Fruit fly (Drosophila melanogaster) whole organism, embryonic: ENCODE data around the gene Cerk.
A peak's percentile ranks its signal among the peaks of the same experiment; 100 is the strongest.

ENCODE experiments used
- Asciz ChIP-seq: fragments of 200-800 bp; sonication (Bioruptor generic); optimal IDR thresholded peaks from 2 replicates; lab custom pipeline; 2017; ENCODE audit warnings: missing biosample characterization, mild to moderate bottlenecking, missing genetic modification characterization, missing genetic modification reagents
- Atf-2 ChIP-seq: fragments of 200-800 bp; sonication (Bioruptor generic); optimal IDR thresholded peaks from 2 replicates; lab custom pipeline; 2016; ENCODE audit warnings: missing biosample characterization, missing genetic modification characterization
- B-H2 ChIP-seq: fragments of 200-800 bp; sonication (Bioruptor generic); optimal IDR thresholded peaks from 2 replicates; lab custom pipeline; 2018; ENCODE audit warnings: missing biosample characterization, mild to moderate bottlenecking, missing genetic modification characterization
- BtbVII ChIP-seq: fragments of 200-800 bp; sonication (Bioruptor generic); optimal IDR thresholded peaks from 3 replicates; lab custom pipeline; 2017; ENCODE audit warnings: missing biosample characterization, mild to moderate bottlenecking, missing genetic modification characterization
- CG10267 ChIP-seq: fragments of 200-800 bp; sonication (Bioruptor generic); optimal IDR thresholded peaks from 2 replicates; lab custom pipeline; 2018; ENCODE audit warnings: missing biosample characterization, mild to moderate bottlenecking, missing genetic modification characterization, moderate library complexity
- CG10543 ChIP-seq: fragments of 200-800 bp; sonication (Bioruptor generic); optimal IDR thresholded peaks from 3 replicates; lab custom pipeline; 2017; ENCODE audit warnings: missing biosample characterization, mild to moderate bottlenecking, missing genetic modification characterization, moderate library complexity
- CG10565 ChIP-seq: fragments of 200-800 bp; sonication (Bioruptor generic); optimal IDR thresholded peaks from 3 replicates; lab custom pipeline; 2016; ENCODE audit warnings: missing biosample characterization, mild to moderate bottlenecking, missing genetic modification characterization
- CG15011 ChIP-seq: fragments of 200-800 bp; sonication (Bioruptor generic); optimal IDR thresholded peaks from 3 replicates; lab custom pipeline; 2018; ENCODE audit warnings: missing biosample characterization, mild to moderate bottlenecking, missing genetic modification characterization
- CG15269 ChIP-seq: fragments of 200-800 bp; sonication (Bioruptor generic); optimal IDR thresholded peaks from 2 replicates; lab custom pipeline; 2018; ENCODE audit warnings: missing biosample characterization, mild to moderate bottlenecking, missing genetic modification characterization, moderate library complexity
- CG16813 ChIP-seq: fragments of 200-800 bp; sonication (Bioruptor generic); IDR thresholded peaks from 3 replicates; pipeline ENCODE4 v1.3.6; 2022; ENCODE audit warnings: missing biosample characterization, missing genetic modification characterization; ENCODE audit not compliant: partially characterized antibody
- CG17829 ChIP-seq: fragments of 200-800 bp; optimal IDR thresholded peaks from 2 replicates; lab custom pipeline; 2019; ENCODE audit warnings: missing biosample characterization, mild to moderate bottlenecking, missing genetic modification characterization, moderate library complexity
- CG1832 ChIP-seq: fragments of 200-800 bp; sonication (Bioruptor generic); optimal IDR thresholded peaks from 2 replicates; lab custom pipeline; 2017; ENCODE audit warnings: missing biosample characterization, mild to moderate bottlenecking, missing genetic modification characterization, inconsistent platforms
- CG2202 ChIP-seq: fragments of 200-800 bp; sonication (Bioruptor generic); optimal IDR thresholded peaks from 2 replicates; lab custom pipeline; 2018; ENCODE audit warnings: missing biosample characterization, mild to moderate bottlenecking, missing genetic modification characterization
- CG2712 ChIP-seq: fragments of 200-800 bp; optimal IDR thresholded peaks from 3 replicates; lab custom pipeline; 2019; ENCODE audit warnings: missing biosample characterization, mild to moderate bottlenecking, missing genetic modification characterization, moderate library complexity
- CG32532 ChIP-seq: fragments of 200-800 bp; sonication (Bioruptor generic); IDR thresholded peaks from 2 replicates; pipeline ENCODE4 v1.3.6; 2022; ENCODE audit warnings: missing biosample characterization, missing genetic modification characterization
- CG3281 ChIP-seq: fragments of 200-800 bp; sonication (Bioruptor generic); optimal IDR thresholded peaks from 3 replicates; lab custom pipeline; 2017; ENCODE audit warnings: missing biosample characterization, mild to moderate bottlenecking, missing genetic modification characterization
- CG4282 ChIP-seq: fragments of 200-800 bp; sonication (Bioruptor generic); optimal IDR thresholded peaks from 2 replicates; lab custom pipeline; 2016; ENCODE audit warnings: missing biosample characterization, missing genetic modification characterization
- CG6254 ChIP-seq: fragments of 200-800 bp; sonication (Bioruptor generic); optimal IDR thresholded peaks from 3 replicates; lab custom pipeline; 2017; ENCODE audit warnings: mild to moderate bottlenecking, missing biosample characterization, missing genetic modification reagents, missing genetic modification characterization
- CG7963 ChIP-seq: fragments of 200-800 bp; sonication (Bioruptor generic); IDR thresholded peaks from 3 replicates; pipeline ENCODE4 v1.3.6; 2022; ENCODE audit warnings: missing biosample characterization, missing genetic modification characterization; ENCODE audit not compliant: partially characterized antibody
- CG8359 ChIP-seq: fragments of 200-800 bp; sonication (Bioruptor generic); optimal IDR thresholded peaks from 2 replicates; lab custom pipeline; 2017; ENCODE audit warnings: missing biosample characterization, mild to moderate bottlenecking, missing genetic modification characterization, borderline replicate concordance
- CG9932 ChIP-seq: fragments of 200-800 bp; sonication (Bioruptor generic); IDR thresholded peaks from 2 replicates; pipeline ENCODE4 v1.3.6; 2022; ENCODE audit warnings: missing biosample characterization, missing genetic modification characterization
- CHES-1-like ChIP-seq: fragments of 200-800 bp; sonication (Bioruptor generic); optimal IDR thresholded peaks from 2 replicates; lab custom pipeline; 2016; ENCODE audit warnings: missing biosample characterization, missing genetic modification characterization
- D19B ChIP-seq: fragments of 200-800 bp; sonication (Bioruptor generic); optimal IDR thresholded peaks from 2 replicates; lab custom pipeline; 2017; ENCODE audit warnings: missing biosample characterization, mild to moderate bottlenecking, missing genetic modification characterization
- E2f1 ChIP-seq: fragments of 200-800 bp; sonication (Bioruptor generic); IDR thresholded peaks from 2 replicates; pipeline ENCODE4 v1.3.6; 2022; ENCODE audit warnings: missing biosample characterization, missing genetic modification characterization
- E2f2 ChIP-seq: fragments of 200-800 bp; sonication (Bioruptor generic); IDR thresholded peaks from 2 replicates; pipeline ENCODE4 v1.3.6; 2022; ENCODE audit warnings: missing biosample characterization, missing genetic modification characterization
- Hr39 ChIP-seq: fragments of >200 bp; optimal IDR thresholded peaks from 2 replicates; lab custom pipeline; 2017
- Med ChIP-seq: fragments of 200-800 bp; sonication (Bioruptor generic); peaks from one replicate; lab custom pipeline; 2016; ENCODE audit warnings: missing biosample characterization, missing genetic modification characterization, mild to moderate bottlenecking, inconsistent platforms, moderate library complexity
- Nf-YA ChIP-seq: fragments of 200-800 bp; sonication (Bioruptor generic); IDR thresholded peaks from 2 replicates; pipeline ENCODE4 v1.3.6; 2022; ENCODE audit warnings: missing biosample characterization, missing genetic modification characterization
- Nf-YC ChIP-seq: fragments of 200-800 bp; optimal IDR thresholded peaks from 3 replicates; lab custom pipeline; 2019; ENCODE audit warnings: missing biosample characterization, mild to moderate bottlenecking, missing genetic modification characterization, moderate library complexity
- Oaz ChIP-seq: fragments of 200-800 bp; sonication (Bioruptor generic); IDR thresholded peaks from 2 replicates; pipeline ENCODE4 v1.3.6; 2022; ENCODE audit warnings: missing biosample characterization, missing genetic modification characterization
- Scr ChIP-seq: fragments of 200-800 bp; sonication (Bioruptor generic); IDR thresholded peaks from 2 replicates; pipeline ENCODE4 v1.3.6; 2022; ENCODE audit warnings: missing biosample characterization, missing genetic modification characterization; ENCODE audit not compliant: partially characterized antibody
- Sox100B ChIP-seq: fragments of 200-800 bp; sonication (Bioruptor generic); optimal IDR thresholded peaks from 3 replicates; lab custom pipeline; 2018; ENCODE audit warnings: missing biosample characterization, mild to moderate bottlenecking, missing genetic modification characterization
- ab ChIP-seq: fragments of 200-800 bp; sonication (Bioruptor generic); optimal IDR thresholded peaks from 2 replicates; lab custom pipeline; 2016; ENCODE audit warnings: missing biosample characterization, missing genetic modification characterization
- cad ChIP-seq: fragments of >200 bp; optimal IDR thresholded peaks from 2 replicates; lab custom pipeline; 2017; ENCODE audit warnings: missing biosample characterization, missing genetic modification characterization
- cg ChIP-seq: fragments of 200-800 bp; sonication (Bioruptor generic); optimal IDR thresholded peaks from 3 replicates; lab custom pipeline; 2019; ENCODE audit warnings: missing biosample characterization, mild to moderate bottlenecking, missing genetic modification characterization, moderate library complexity
- ci ChIP-seq: fragments of 200-800 bp; sonication (Bioruptor generic); IDR thresholded peaks from 3 replicates; pipeline ENCODE4 v1.3.6; 2022; ENCODE audit warnings: missing biosample characterization, missing genetic modification characterization
- corto ChIP-seq: fragments of 200-800 bp; sonication (Bioruptor generic); optimal IDR thresholded peaks from 2 replicates; lab custom pipeline; 2016; ENCODE audit warnings: missing biosample characterization, mild to moderate bottlenecking, missing genetic modification characterization, moderate library complexity
- dmrt99B ChIP-seq: fragments of 200-800 bp; sonication (Bioruptor generic); optimal IDR thresholded peaks from 2 replicates; lab custom pipeline; 2018; ENCODE audit warnings: missing biosample characterization, mild to moderate bottlenecking, missing genetic modification characterization, moderate library complexity
- dpn ChIP-seq, 2 experiments: fragments of 200-800 bp; sonication (Bioruptor generic); optimal IDR thresholded peaks; 3 replicates each; lab custom pipeline; 2016; ENCODE audit warnings: missing biosample characterization in 2 of 2, missing genetic modification characterization in 2 of 2
- fd102C ChIP-seq: fragments of 200-800 bp; sonication (Bioruptor generic); optimal IDR thresholded peaks from 2 replicates; lab custom pipeline; 2018; ENCODE audit warnings: missing biosample characterization, mild to moderate bottlenecking, missing genetic modification characterization, moderate library complexity
- fru ChIP-seq: fragments of >200 bp; optimal IDR thresholded peaks from 2 replicates; lab custom pipeline; 2017
- gsb-n ChIP-seq: fragments of 200-800 bp; sonication (Bioruptor generic); optimal IDR thresholded peaks from 3 replicates; lab custom pipeline; 2018; ENCODE audit warnings: missing biosample characterization, mild to moderate bottlenecking, missing genetic modification characterization
- jing ChIP-seq: fragments of 200-800 bp; sonication (Bioruptor generic); optimal IDR thresholded peaks from 2 replicates; lab custom pipeline; 2018; ENCODE audit warnings: missing biosample characterization, mild to moderate bottlenecking, missing genetic modification characterization
- jumu ChIP-seq: fragments of 200-800 bp; sonication (Bioruptor generic); optimal IDR thresholded peaks from 3 replicates; lab custom pipeline; 2016; ENCODE audit warnings: missing biosample characterization, missing genetic modification characterization
- pros ChIP-seq: fragments of 200-800 bp; sonication (Bioruptor generic); optimal IDR thresholded peaks from 3 replicates; lab custom pipeline; 2019; ENCODE audit warnings: missing biosample characterization, mild to moderate bottlenecking, missing genetic modification characterization, moderate library complexity
- sens ChIP-seq: fragments of 200-800 bp; sonication (Bioruptor generic); peaks from one replicate; lab custom pipeline; 2016; ENCODE audit warnings: missing biosample characterization, missing genetic modification characterization
- sisA ChIP-seq: fragments of 200-800 bp; sonication (Bioruptor generic); IDR thresholded peaks from 2 replicates; pipeline ENCODE4 v1.3.6; 2022; ENCODE audit warnings: missing biosample characterization, missing genetic modification characterization
- ssp ChIP-seq: fragments of 200-800 bp; sonication (Bioruptor generic); IDR thresholded peaks from 2 replicates; pipeline ENCODE4 v1.3.6; 2022; ENCODE audit warnings: missing biosample characterization, missing genetic modification characterization
- trh ChIP-seq: fragments of 200-800 bp; sonication (Bioruptor generic); optimal IDR thresholded peaks from 2 replicates; lab custom pipeline; 2016; ENCODE audit warnings: missing biosample characterization, missing genetic modification characterization
- unc-4 ChIP-seq: fragments of 200-800 bp; sonication (Bioruptor generic); IDR thresholded peaks from 2 replicates; pipeline ENCODE4 v1.3.6; 2022; ENCODE audit warnings: missing biosample characterization, missing genetic modification characterization; ENCODE audit not compliant: partially characterized antibody
- vvl ChIP-seq: fragments of 200-800 bp; sonication (Bioruptor generic); IDR thresholded peaks from 2 replicates; pipeline ENCODE4 v1.3.6; 2022; ENCODE audit warnings: missing biosample characterization, missing genetic modification characterization
- yki ChIP-seq: fragments of >200 bp; optimal IDR thresholded peaks from 3 replicates; lab custom pipeline; 2018
- z ChIP-seq: fragments of 200-800 bp; sonication (Bioruptor generic); IDR thresholded peaks from 3 replicates; pipeline ENCODE4 v1.3.6; 2022; ENCODE audit warnings: missing biosample characterization, missing genetic modification characterization

Gene Cerk

dm6 chr3R:5374720-5375119, 6.6 kb upstream of the Cerk start, which contains the start of the genes hd and CG14667 (continued):
- no peak for TF ChIP-seq BtbVII (GFP tag; lab: Kevin White, UChicago)
- no peak for TF ChIP-seq ab (GFP tag; lab: Kevin White, UChicago)
- TF ChIP-seq Med (GFP tag; lab: Kevin White, UChicago), result peak; percentile 75
- no peak for TF ChIP-seq fd102C (GFP tag; lab: Kevin White, UChicago)
- no peak for TF ChIP-seq CG32532 (GFP tag; lab: Robert Waterston, UW)
- TF ChIP-seq sisA (GFP tag; lab: Robert Waterston, UW), result no peak
- TF ChIP-seq Nf-YA (GFP tag; lab: Robert Waterston, UW), result no peak
- no peak for TF ChIP-seq B-H2 (GFP tag; lab: Kevin White, UChicago)
- TF ChIP-seq CG15269 (tag; lab: Kevin White, UChicago), result no peak
- peak; percentile 62; the same call in 1 of the 2 replicates for TF ChIP-seq unc-4 (GFP tag; lab: Robert Waterston, UW)
- peak; percentile 10 for TF ChIP-seq CHES-1-like
- TF ChIP-seq Asciz (GFP tag; lab: Kevin White, UChicago), result no peak
- TF ChIP-seq ci (GFP tag; lab: Robert Waterston, UW), result no peak
- TF ChIP-seq jumu (GFP tag; lab: Kevin White, UChicago), result no peak
- TF ChIP-seq CG8359 (GFP tag; lab: Kevin White, UChicago), result no peak
- no peak for TF ChIP-seq dpn (GFP tag; optimal IDR thresholded peaks at IDR 0.05; lab: Kevin White, UChicago)
- peak; percentile 70 for TF ChIP-seq E2f2
- peak; percentile 49; the same call in 2 of the 3 replicates for TF ChIP-seq CG7963 (GFP tag; lab: Robert Waterston, UW)
- no peak for TF ChIP-seq CG6254 (GFP tag; lab: Kevin White, UChicago)
- TF ChIP-seq jing (GFP tag; lab: Kevin White, UChicago), result no peak
- 0 out of 2 replicates have a peak, but pooled peaks have one; percentile 20 for TF ChIP-seq vvl
- TF ChIP-seq corto, result no peak
- no peak for TF ChIP-seq dmrt99B (tag; lab: Kevin White, UChicago)
- no peak for TF ChIP-seq E2f1 (GFP tag; lab: Robert Waterston, UW)
- TF ChIP-seq CG15011 (GFP tag; lab: Kevin White, UChicago), result no peak
- TF ChIP-seq CG10565 (GFP tag; lab: Kevin White, UChicago), result no peak
- no peak for TF ChIP-seq yki (lab: Kevin White, UChicago)
- peak; percentile 36 for TF ChIP-seq CG17829 (tag; lab: Kevin White, UChicago)
- no peak for TF ChIP-seq CG9932 (GFP tag; lab: Robert Waterston, UW)
- no peak for TF ChIP-seq cad
- peak; percentile 58 for TF ChIP-seq Scr (GFP tag; lab: Robert Waterston, UW)
- TF ChIP-seq CG4282 (GFP tag; lab: Kevin White, UChicago), result no peak
- TF ChIP-seq cg (GFP tag; lab: Kevin White, UChicago), result no peak
- TF ChIP-seq Oaz, result no peak
- TF ChIP-seq CG2202 (tag; lab: Kevin White, UChicago), result no peak
- TF ChIP-seq CG1832 (GFP tag; lab: Kevin White, UChicago), result no peak
- TF ChIP-seq Nf-YC (tag; lab: Kevin White, UChicago), result no peak
- no peak for TF ChIP-seq CG3281 (GFP tag; lab: Kevin White, UChicago)
- peak; percentile 41 for TF ChIP-seq CG10267
- TF ChIP-seq Atf-2 (GFP tag; lab: Kevin White, UChicago), result no peak
- TF ChIP-seq pros, result no peak
- no peak for TF ChIP-seq CG2712
- TF ChIP-seq CG10543 (GFP tag; lab: Kevin White, UChicago), result no peak
- TF ChIP-seq fru (lab: Kevin White, UChicago), result no peak
- TF ChIP-seq trh (GFP tag; lab: Kevin White, UChicago), result no peak
- TF ChIP-seq z (GFP tag; lab: Robert Waterston, UW), result no peak
- TF ChIP-seq Hr39, result no peak
- no peak for TF ChIP-seq gsb-n
- no peak for TF ChIP-seq Sox100B (GFP tag; lab: Kevin White, UChicago)
- no peak for TF ChIP-seq ssp (GFP tag; lab: Robert Waterston, UW)
- no peak for TF ChIP-seq D19B (GFP tag; lab: Kevin White, UChicago)
- TF ChIP-seq sens, result peak; percentile 84
- peak; percentile 64 for TF ChIP-seq CG16813 (GFP tag; lab: Robert Waterston, UW)
